Worm (Caenorhabditis elegans): ENCODE data around the gene clec-9.

Gene clec-9

ce11 chrV:16746231-16746990, 40.0 kb upstream of the clec-9 start, which contains the start of gene gyg-2 (continued):
- TF ChIP-seq unc-3 (GFP tag; conservative IDR thresholded peaks at IDR 0.05) (no peak), unc-3 (tag; optimal IDR thresholded peaks at IDR 0.05) (no peak), gmeb-2 (tag; optimal IDR thresholded peaks at IDR 0.05) (no peak), fkh-6 (tag; optimal IDR thresholded peaks at IDR 0.05) (no peak), hlh-8 (tag; optimal IDR thresholded peaks at IDR 0.05) (no peak), fkh-10 (GFP tag; optimal IDR thresholded peaks at IDR 0.05) (no peak), T23F11.4 (GFP tag; optimal IDR thresholded peaks at IDR 0.05) (no peak), pax-1 (tag; optimal IDR thresholded peaks at IDR 0.05) (no peak), ceh-31 (tag; optimal IDR thresholded peaks at IDR 0.05) (peak; percentile 53), zip-5 (tag; optimal IDR thresholded peaks at IDR 0.05) (peak; percentile 53)

- TF ChIP-seq unc-3 (GFP tag; conservative IDR thresholded peaks at IDR 0.05) (no peak), unc-3 (tag; optimal IDR thresholded peaks at IDR 0.05) (no peak), fkh-6 (tag; optimal IDR thresholded peaks at IDR 0.05) (no peak), lin-11 (tag; optimal IDR thresholded peaks at IDR 0.05) (no peak), syd-9 (tag; optimal IDR thresholded peaks at IDR 0.05) (no peak), K09A11.1 (tag; optimal IDR thresholded peaks at IDR 0.05; ENCODE audit: insufficient read depth) (no peak), hlh-8 (tag; optimal IDR thresholded peaks at IDR 0.05) (no peak), eyg-1 (tag; optimal IDR thresholded peaks at IDR 0.05) (no peak), F13H6.1 (tag; optimal IDR thresholded peaks at IDR 0.05) (no peak), ceh-2 (tag; optimal IDR thresholded peaks at IDR 0.05) (no peak), dve-1 (tag; optimal IDR thresholded peaks at IDR 0.05) (no peak)
Measured at ce11 chrV:16745214-16745613, 38.8 kb upstream of the clec-9 start.

- no peak for TF ChIP-seq ceh-14 (tag; optimal IDR thresholded peaks at IDR 0.05)
- no peak for TF ChIP-seq unc-3 (GFP tag; conservative IDR thresholded peaks at IDR 0.05)
- TF ChIP-seq unc-3 (tag; optimal IDR thresholded peaks at IDR 0.05), result no peak
- TF ChIP-seq hlh-13 (GFP tag; optimal IDR thresholded peaks at IDR 0.05), result no peak
- no peak for TF ChIP-seq lim-6 (tag; optimal IDR thresholded peaks at IDR 0.05)
- no peak for TF ChIP-seq ceh-6 (GFP tag; optimal IDR thresholded peaks at IDR 0.05)
Measured at ce11 chrV:16744783-16745182, 38.3 kb upstream of the clec-9 start.

DNA sequence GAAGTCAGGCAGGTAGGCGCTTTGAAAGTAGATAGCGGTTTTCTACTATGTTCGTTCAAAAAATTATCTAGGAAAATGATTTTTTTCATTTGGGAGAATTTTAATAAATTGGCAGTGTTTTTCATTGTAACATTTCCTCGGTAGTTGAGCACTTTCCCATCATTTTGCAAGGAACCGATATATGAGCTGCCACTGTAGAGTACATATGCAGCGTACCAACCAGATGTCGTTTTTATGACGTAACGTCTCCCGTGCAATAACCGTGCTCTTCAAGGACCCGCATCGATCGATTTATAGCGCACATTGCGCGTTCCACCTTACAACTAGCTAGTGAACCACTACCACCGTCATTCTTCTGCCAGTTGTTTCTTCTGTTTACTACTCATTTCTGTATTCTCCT, 35.7 kb upstream of the clec-9 start, which contains the start of gene T25E12.6:
Gene T25E12.6, plus strand, starts transcription at position 301 of the 400 bp plus-strand sequence.
- TF ChIP-seq T23F11.4 (GFP tag; optimal IDR thresholded peaks at IDR 0.05) (no peak), pag-3 (tag; optimal IDR thresholded peaks at IDR 0.05; ENCODE audit: borderline replicate concordance) (no peak), eyg-1 (tag; optimal IDR thresholded peaks at IDR 0.05) (no peak), tbx-2 (tag; optimal IDR thresholded peaks at IDR 0.05) (no peak), ceh-14 (tag; optimal IDR thresholded peaks at IDR 0.05) (no peak), ceh-18 (tag; optimal IDR thresholded peaks at IDR 0.05) (no peak), C08G9.2 (tag; optimal IDR thresholded peaks at IDR 0.05) (no peak), K02D7.2 (tag; optimal IDR thresholded peaks at IDR 0.05) (no peak), ceh-2 (tag; optimal IDR thresholded peaks at IDR 0.05) (no peak), ceh-34 (tag; optimal IDR thresholded peaks at IDR 0.05) (no peak), ceh-6 (GFP tag; optimal IDR thresholded peaks at IDR 0.05) (no peak), ceh-22 (tag; optimal IDR thresholded peaks at IDR 0.05) (no peak), elt-2 (tag; optimal IDR thresholded peaks at IDR 0.05) (no peak), unc-55 (GFP tag; optimal IDR thresholded peaks at IDR 0.05) (no peak), lim-6 (tag; optimal IDR thresholded peaks at IDR 0.05) (no peak), nfya-1 (tag; optimal IDR thresholded peaks at IDR 0.05) (no peak), ceh-48 (tag; optimal IDR thresholded peaks at IDR 0.05) (no peak), ref-2 (tag; optimal IDR thresholded peaks at IDR 0.05) (no peak), fkh-6 (tag; optimal IDR thresholded peaks at IDR 0.05) (no peak), ceh-30 (tag; optimal IDR thresholded peaks at IDR 0.05) (no peak)
